Fruit fly (Drosophila melanogaster) S2 (cell line): ENCODE data around the gene Ubqn.

Experiments
- CG8478 ChIP-seq: fragments of >200 bp; optimal IDR thresholded peaks from 2 replicates; lab custom pipeline; 2018
- CTCF ChIP-seq, 2 experiments: fragments of >200 bp; optimal IDR thresholded peaks; 2 replicates each; lab custom pipeline; 2018

DNA sequence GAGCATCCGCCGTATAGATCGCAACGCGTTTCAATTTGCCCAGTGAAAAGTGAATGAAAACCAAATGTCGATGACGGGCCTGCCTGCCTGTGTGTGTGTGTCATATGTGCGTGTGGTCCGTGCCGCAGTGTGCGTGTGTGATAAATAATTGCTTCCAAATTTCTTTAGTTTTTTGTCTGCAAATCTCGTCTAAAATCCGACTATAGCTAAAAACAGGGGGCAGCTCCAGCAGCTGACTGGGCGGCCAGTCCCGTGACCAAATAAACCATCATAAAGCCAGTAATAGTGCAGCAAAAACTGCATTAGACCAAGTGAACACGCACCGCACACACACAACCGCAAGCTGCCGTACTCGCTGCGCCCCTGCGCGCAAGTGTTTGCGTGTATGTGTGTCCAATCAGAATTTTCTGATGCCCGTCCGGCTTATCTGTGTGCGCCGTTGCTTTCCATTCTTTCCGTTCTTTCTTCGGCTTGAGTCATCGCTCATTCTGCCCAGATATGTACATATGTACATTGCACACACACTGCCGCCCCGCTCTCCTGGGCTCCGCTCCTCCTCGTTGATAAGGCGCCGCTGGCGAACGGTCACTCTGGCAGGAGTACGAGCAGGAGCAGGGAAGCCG is 13.8 kb downstream of the Ubqn start:
- no peak for TF ChIP-seq CTCF (optimal IDR thresholded peaks at IDR 0.05; lab: Kevin White, UChicago)
- TF ChIP-seq CG8478 (lab: Kevin White, UChicago): no peak
